Fruit fly (Drosophila melanogaster): ENCODE results near the gene CanA1.

CanA1 gene

DNA sequence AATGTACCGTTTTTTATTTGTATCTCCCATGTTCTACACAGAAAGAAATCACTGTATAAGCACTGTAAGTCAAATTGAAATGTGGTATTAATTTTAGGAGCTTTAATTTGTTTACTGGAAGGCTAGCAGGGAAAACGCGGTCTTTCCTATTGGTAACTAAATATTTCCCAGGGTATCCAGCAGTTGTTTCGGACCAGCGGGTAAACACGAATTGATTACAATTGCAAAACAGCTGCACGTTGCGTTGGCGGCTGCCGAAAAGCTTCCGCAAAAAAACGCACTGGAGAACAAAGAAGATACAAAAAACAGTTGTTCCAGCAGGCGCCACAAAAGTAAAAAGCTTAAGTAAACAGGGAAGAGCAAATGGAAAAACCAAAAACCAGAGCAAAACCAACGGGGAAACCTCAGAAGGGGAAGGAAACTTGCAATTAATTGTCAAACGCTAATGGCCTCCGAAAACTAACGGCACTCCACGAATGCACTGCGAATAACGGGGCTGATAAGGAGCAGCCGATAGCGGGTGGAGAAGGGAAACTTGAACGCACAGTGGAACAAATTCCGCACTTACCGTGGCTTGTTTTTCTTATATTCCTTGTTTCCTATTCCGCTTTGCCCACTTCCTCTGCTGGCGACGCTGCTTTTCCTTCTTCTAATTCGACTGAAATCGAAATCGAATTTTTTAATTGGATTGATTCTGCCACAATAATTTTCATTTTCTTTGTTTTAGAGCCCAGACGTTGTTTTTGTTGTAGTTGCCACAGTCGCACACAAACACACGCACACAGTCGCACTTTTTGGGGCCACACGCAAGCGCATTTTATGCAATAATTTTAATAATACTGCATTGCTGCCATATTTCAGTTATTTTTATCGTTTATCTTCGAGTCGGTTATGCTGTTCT lies 20.9 kb downstream of the CanA1 start (continued):
- TF ChIP-seq CG2120 (GFP tag; optimal IDR thresholded peaks at IDR 0.05) (peak; percentile 20), D (optimal IDR thresholded peaks at IDR 0.05) (no peak), D (GFP tag; optimal IDR thresholded peaks at IDR 0.05) (no peak), sr (GFP tag; IDR thresholded peaks at IDR 0.05) (peak; percentile 40; the same call in 1 of the 3 replicates), Elba2 (GFP tag; optimal IDR thresholded peaks at IDR 0.05) (peak; percentile 90), tup (GFP tag; optimal IDR thresholded peaks at IDR 0.05) (peak; percentile 40), CG16779 (GFP tag; IDR thresholded peaks at IDR 0.05) (no peak), Atf6 (GFP tag; IDR thresholded peaks at IDR 0.05) (0 out of 2 replicates have a peak, but pooled peaks have one; percentile 43), cwo (GFP tag; optimal IDR thresholded peaks at IDR 0.05) (no peak), trem (tag; optimal IDR thresholded peaks at IDR 0.05) (peak; percentile 9), CG12104 (GFP tag; optimal IDR thresholded peaks at IDR 0.05) (no peak), ranshi (GFP tag; IDR thresholded peaks at IDR 0.05) (0 out of 2 replicates have a peak, but pooled peaks have one; percentile 32), hkb (optimal IDR thresholded peaks at IDR 0.05) (no peak), hkb (GFP tag; IDR thresholded peaks at IDR 0.05) (peak; percentile 59), CG11085 (GFP tag; IDR thresholded peaks at IDR 0.05) (no peak), Ssrp (tag; optimal IDR thresholded peaks at IDR 0.05) (peak; percentile 13), Meics (GFP tag; optimal IDR thresholded peaks at IDR 0.05) (peak; percentile 55), ci (GFP tag; IDR thresholded peaks at IDR 0.05) (peak; percentile 76), H15 (GFP tag; IDR thresholded peaks at IDR 0.05) (peak; percentile 27; the same call in 1 of the 3 replicates), CG10267 (tag; optimal IDR thresholded peaks at IDR 0.05) (no peak), Spps (tag; optimal IDR thresholded peaks at IDR 0.05) (no peak), CG18764 (GFP tag; optimal IDR thresholded peaks at IDR 0.05) (no peak), Ets65A (GFP tag) (peak; percentile 92), odd (GFP tag; optimal IDR thresholded peaks at IDR 0.05) (peak; percentile 3), CG12155 (GFP tag; optimal IDR thresholded peaks at IDR 0.05) (no peak), TFAM (GFP tag; optimal IDR thresholded peaks at IDR 0.05) (no peak), abd-A (tag; optimal IDR thresholded peaks at IDR 0.05) (no peak), Dek (tag; optimal IDR thresholded peaks at IDR 0.05) (no peak), CG6272 (GFP tag; IDR thresholded peaks at IDR 0.05) (peak; percentile 40), grau (tag; optimal IDR thresholded peaks at IDR 0.05) (peak; percentile 38), dati (GFP tag; IDR thresholded peaks at IDR 0.05) (0 out of 2 replicates have a peak, but pooled peaks have one; percentile 30), Scr (GFP tag; IDR thresholded peaks at IDR 0.05; ENCODE audit: partially characterized antibody) (no peak), CG4820 (GFP tag; optimal IDR thresholded peaks at IDR 0.05) (no peak), C15 (GFP tag; IDR thresholded peaks at IDR 0.05) (no peak), CHES-1-like (GFP tag; optimal IDR thresholded peaks at IDR 0.05) (no peak), CG17802 (tag; optimal IDR thresholded peaks at IDR 0.05) (peak; percentile 20), mld (GFP tag; IDR thresholded peaks at IDR 0.05; ENCODE audit: partially characterized antibody) (no peak), slp2 (GFP tag; optimal IDR thresholded peaks at IDR 0.05) (peak; percentile 35), CG8359 (GFP tag; optimal IDR thresholded peaks at IDR 0.05; ENCODE audit: borderline replicate concordance) (no peak), CG7357 (GFP tag; IDR thresholded peaks at IDR 0.05) (0 out of 3 replicates have a peak, but pooled peaks have one; percentile 10), stc (GFP tag; IDR thresholded peaks at IDR 0.05) (peak; percentile 67), gsb-n (tag; optimal IDR thresholded peaks at IDR 0.05) (peak; percentile 34), gce (GFP tag; IDR thresholded peaks at IDR 0.05) (no peak), Sox100B (GFP tag; optimal IDR thresholded peaks at IDR 0.05) (peak; percentile 57), tll (GFP tag; optimal IDR thresholded peaks at IDR 0.05) (no peak), Dfd (GFP tag; optimal IDR thresholded peaks at IDR 0.05) (no peak), Dip3 (GFP tag; optimal IDR thresholded peaks at IDR 0.05) (no peak), CG4360 (GFP tag; IDR thresholded peaks at IDR 0.05) (peak; percentile 77), kni (GFP tag; optimal IDR thresholded peaks at IDR 0.05) (no peak)

Data from whole organism, embryonic.